Fruit fly (Drosophila melanogaster) whole organism, embryonic: ENCODE data around the gene SoxN.

ENCODE experiments used
- CG10267 ChIP-seq: fragments of 200-800 bp; sonication (Bioruptor generic); optimal IDR thresholded peaks from 2 replicates; lab custom pipeline; 2018; ENCODE audit warnings: missing biosample characterization, mild to moderate bottlenecking, missing genetic modification characterization, moderate library complexity
- CG10959 ChIP-seq: fragments of 200-800 bp; sonication (Bioruptor generic); IDR thresholded peaks from 2 replicates; pipeline ENCODE4 v1.3.6; 2022; ENCODE audit warnings: missing biosample characterization, missing genetic modification characterization
- CG10979 ChIP-seq: fragments of 200-800 bp; sonication (Bioruptor generic); optimal IDR thresholded peaks from 2 replicates; lab custom pipeline; 2018; ENCODE audit warnings: missing biosample characterization, mild to moderate bottlenecking, missing genetic modification characterization, moderate library complexity
- CG11504 ChIP-seq: fragments of 200-800 bp; sonication (Bioruptor generic); optimal IDR thresholded peaks from 3 replicates; lab custom pipeline; 2019; ENCODE audit warnings: missing biosample characterization, mild to moderate bottlenecking, missing genetic modification characterization, moderate library complexity
- CG12391 ChIP-seq: fragments of 200-800 bp; sonication (Bioruptor generic); optimal IDR thresholded peaks from 3 replicates; lab custom pipeline; 2018; ENCODE audit warnings: missing biosample characterization, mild to moderate bottlenecking, missing genetic modification characterization, moderate library complexity
- CG12942 ChIP-seq: fragments of 200-800 bp; sonication (Bioruptor generic); optimal IDR thresholded peaks from 3 replicates; lab custom pipeline; 2016; ENCODE audit warnings: missing biosample characterization, missing genetic modification characterization
- CG15011 ChIP-seq: fragments of 200-800 bp; sonication (Bioruptor generic); optimal IDR thresholded peaks from 3 replicates; lab custom pipeline; 2018; ENCODE audit warnings: missing biosample characterization, mild to moderate bottlenecking, missing genetic modification characterization
- CG16813 ChIP-seq: fragments of 200-800 bp; sonication (Bioruptor generic); IDR thresholded peaks from 3 replicates; pipeline ENCODE4 v1.3.6; 2022; ENCODE audit warnings: missing biosample characterization, missing genetic modification characterization; ENCODE audit not compliant: partially characterized antibody
- CG17361 ChIP-seq: fragments of 200-800 bp; sonication (Bioruptor generic); IDR thresholded peaks from 3 replicates; pipeline ENCODE4 v1.3.6; 2022; ENCODE audit warnings: missing biosample characterization, missing genetic modification characterization
- CG17829 ChIP-seq: fragments of 200-800 bp; optimal IDR thresholded peaks from 2 replicates; lab custom pipeline; 2019; ENCODE audit warnings: missing biosample characterization, mild to moderate bottlenecking, missing genetic modification characterization, moderate library complexity
- CG18011 ChIP-seq: fragments of 200-800 bp; sonication (Bioruptor generic); optimal IDR thresholded peaks from 2 replicates; lab custom pipeline; 2017; ENCODE audit warnings: missing biosample characterization, missing genetic modification characterization, mild to moderate bottlenecking, moderate library complexity, missing genotype
- CG2712 ChIP-seq: fragments of 200-800 bp; optimal IDR thresholded peaks from 3 replicates; lab custom pipeline; 2019; ENCODE audit warnings: missing biosample characterization, mild to moderate bottlenecking, missing genetic modification characterization, moderate library complexity
- CG31224 ChIP-seq: fragments of 200-800 bp; sonication (Bioruptor generic); IDR thresholded peaks from 2 replicates; pipeline ENCODE4 v1.3.6; 2022; ENCODE audit warnings: missing biosample characterization, missing genetic modification characterization
- CG31441 ChIP-seq: fragments of 200-800 bp; sonication (Bioruptor generic); IDR thresholded peaks from 2 replicates; pipeline ENCODE4 v1.3.6; 2022; ENCODE audit warnings: missing biosample characterization, missing genetic modification characterization
- CG34422 ChIP-seq: fragments of 200-800 bp; sonication (Bioruptor generic); IDR thresholded peaks from 3 replicates; pipeline ENCODE4 v1.3.6; 2022; ENCODE audit warnings: missing biosample characterization, missing genetic modification characterization
- CG4282 ChIP-seq: fragments of 200-800 bp; sonication (Bioruptor generic); optimal IDR thresholded peaks from 2 replicates; lab custom pipeline; 2016; ENCODE audit warnings: missing biosample characterization, missing genetic modification characterization
- CG4360 ChIP-seq: fragments of 200-800 bp; sonication (Bioruptor generic); IDR thresholded peaks from 2 replicates; pipeline ENCODE4 v1.3.6; 2022; ENCODE audit warnings: missing biosample characterization, missing genetic modification characterization
- CG4730 ChIP-seq: fragments of 200-800 bp; sonication (Bioruptor generic); IDR thresholded peaks from 2 replicates; pipeline ENCODE4 v1.3.6; 2022; ENCODE audit warnings: missing biosample characterization, missing genetic modification characterization
- CG6854 ChIP-seq: fragments of 200-800 bp; sonication (Bioruptor generic); optimal IDR thresholded peaks from 3 replicates; lab custom pipeline; 2017; ENCODE audit warnings: missing biosample characterization, mild to moderate bottlenecking, missing genetic modification characterization
- CG8089 ChIP-seq: fragments of 200-800 bp; sonication (Bioruptor generic); optimal IDR thresholded peaks from 3 replicates; lab custom pipeline; 2016; ENCODE audit warnings: missing biosample characterization, missing genetic modification characterization
- CG9727 ChIP-seq: fragments of 200-800 bp; sonication (Bioruptor generic); optimal IDR thresholded peaks from 3 replicates; lab custom pipeline; 2017; ENCODE audit warnings: missing biosample characterization, mild to moderate bottlenecking, missing genetic modification characterization
- D ChIP-seq, 2 experiments: fragments of 200-800 bp in 1 of 2; fragments of >200 bp in 1 of 2; sonication (Bioruptor generic) in 1 of 2; optimal IDR thresholded peaks; 2 replicates in 1 of 2; 3 replicates in 1 of 2; lab custom pipeline; 2017; ENCODE audit warnings: mild to moderate bottlenecking in 1 of 2, missing biosample characterization in 1 of 2, missing genetic modification characterization in 1 of 2, missing genetic modification reagents in 1 of 2
- Ets97D ChIP-seq: fragments of 200-800 bp; sonication (Bioruptor generic); optimal IDR thresholded peaks from 3 replicates; lab custom pipeline; 2016; ENCODE audit warnings: missing biosample characterization, missing genetic modification characterization
- Med ChIP-seq: fragments of 200-800 bp; sonication (Bioruptor generic); peaks from one replicate; lab custom pipeline; 2016; ENCODE audit warnings: missing biosample characterization, missing genetic modification characterization, mild to moderate bottlenecking, inconsistent platforms, moderate library complexity
- Taf1 ChIP-seq: fragments of 200-800 bp; sonication (Bioruptor generic); IDR thresholded peaks from 2 replicates; pipeline ENCODE4 v1.3.6; 2022; ENCODE audit warnings: missing biosample characterization, missing genetic modification characterization
- Xbp1 ChIP-seq: fragments of 200-800 bp; sonication (Bioruptor generic); optimal IDR thresholded peaks from 3 replicates; lab custom pipeline; 2016; ENCODE audit warnings: missing biosample characterization, mild to moderate bottlenecking, missing genetic modification characterization
- Xrp1 ChIP-seq: fragments of 200-800 bp; sonication (Bioruptor generic); IDR thresholded peaks from 2 replicates; pipeline ENCODE4 v1.3.6; 2022; ENCODE audit warnings: missing biosample characterization, missing genetic modification characterization
- bab2 ChIP-seq: fragments of 200-800 bp; sonication (Bioruptor generic); optimal IDR thresholded peaks from 2 replicates; lab custom pipeline; 2016; ENCODE audit warnings: missing biosample characterization, missing genetic modification characterization
- bigmax ChIP-seq: fragments of 200-800 bp; sonication (Bioruptor generic); optimal IDR thresholded peaks from 2 replicates; lab custom pipeline; 2018; ENCODE audit warnings: missing biosample characterization, mild to moderate bottlenecking, missing genetic modification characterization
- cad ChIP-seq: fragments of >200 bp; optimal IDR thresholded peaks from 2 replicates; lab custom pipeline; 2017; ENCODE audit warnings: missing biosample characterization, missing genetic modification characterization
- dmrt99B ChIP-seq: fragments of 200-800 bp; sonication (Bioruptor generic); optimal IDR thresholded peaks from 2 replicates; lab custom pipeline; 2018; ENCODE audit warnings: missing biosample characterization, mild to moderate bottlenecking, missing genetic modification characterization, moderate library complexity
- dpn ChIP-seq, 2 experiments: fragments of 200-800 bp; sonication (Bioruptor generic); optimal IDR thresholded peaks; 3 replicates each; lab custom pipeline; 2016; ENCODE audit warnings: missing biosample characterization in 2 of 2, missing genetic modification characterization in 2 of 2
- fd96Cb ChIP-seq: fragments of 200-800 bp; sonication (Bioruptor generic); optimal IDR thresholded peaks from 2 replicates; lab custom pipeline; 2018; ENCODE audit warnings: missing biosample characterization, mild to moderate bottlenecking, missing genetic modification characterization, moderate library complexity
- grau ChIP-seq: fragments of 200-800 bp; optimal IDR thresholded peaks from 3 replicates; lab custom pipeline; 2019; ENCODE audit warnings: missing biosample characterization, mild to moderate bottlenecking, missing genetic modification characterization, moderate library complexity
- her ChIP-seq: fragments of 200-800 bp; sonication (Bioruptor generic); optimal IDR thresholded peaks from 2 replicates; lab custom pipeline; 2016; ENCODE audit warnings: missing biosample characterization, missing genetic modification characterization
- lilli ChIP-seq: fragments of 200-800 bp; sonication (Bioruptor generic); optimal IDR thresholded peaks from 3 replicates; lab custom pipeline; 2016; ENCODE audit warnings: missing biosample characterization, missing genetic modification characterization
- oc ChIP-seq: fragments of 200-800 bp; sonication (Bioruptor generic); optimal IDR thresholded peaks from 2 replicates; lab custom pipeline; 2018; ENCODE audit warnings: missing biosample characterization, mild to moderate bottlenecking, missing genetic modification characterization, moderate library complexity
- pho ChIP-seq: fragments of 200-800 bp; sonication (Bioruptor generic); optimal IDR thresholded peaks from 2 replicates; lab custom pipeline; 2016; ENCODE audit warnings: missing biosample characterization, missing genetic modification characterization
- phol ChIP-seq: fragments of 200-800 bp; sonication (Bioruptor generic); optimal IDR thresholded peaks from 3 replicates; lab custom pipeline; 2018; ENCODE audit warnings: missing biosample characterization, mild to moderate bottlenecking, missing genetic modification characterization, moderate library complexity
- pnt ChIP-seq: fragments of 200-800 bp; sonication (Bioruptor generic); optimal IDR thresholded peaks from 3 replicates; lab custom pipeline; 2016; ENCODE audit warnings: missing biosample characterization, missing genetic modification characterization
- prd ChIP-seq, 3 experiments: fragments of >200 bp in 2 of 3; fragments of 200-800 bp in 1 of 3; sonication (Bioruptor generic) in 1 of 3; optimal IDR thresholded peaks in 2 of 3; IDR thresholded peaks in 1 of 3; 2 replicates in 2 of 3; 3 replicates in 1 of 3; pipeline versions ENCODE4 v1.3.6 to Lab custom; 2017 to 2022; ENCODE audit warnings: missing biosample characterization in 1 of 3, missing genetic modification characterization in 1 of 3
- sens ChIP-seq: fragments of 200-800 bp; sonication (Bioruptor generic); peaks from one replicate; lab custom pipeline; 2016; ENCODE audit warnings: missing biosample characterization, missing genetic modification characterization
- tin ChIP-seq: fragments of 200-800 bp; sonication (Bioruptor generic); optimal IDR thresholded peaks from 3 replicates; lab custom pipeline; 2016; ENCODE audit warnings: missing biosample characterization, missing genetic modification characterization
- twi ChIP-seq: fragments of 200-800 bp; optimal IDR thresholded peaks from 2 replicates; lab custom pipeline; 2019; ENCODE audit warnings: missing biosample characterization, mild to moderate bottlenecking, missing genetic modification characterization, moderate library complexity
- tx ChIP-seq: fragments of 200-800 bp; sonication (Bioruptor generic); optimal IDR thresholded peaks from 2 replicates; lab custom pipeline; 2016; ENCODE audit warnings: missing biosample characterization, missing genetic modification characterization
- unc-4 ChIP-seq: fragments of 200-800 bp; sonication (Bioruptor generic); IDR thresholded peaks from 2 replicates; pipeline ENCODE4 v1.3.6; 2022; ENCODE audit warnings: missing biosample characterization, missing genetic modification characterization; ENCODE audit not compliant: partially characterized antibody
- unpg ChIP-seq: fragments of 200-800 bp; sonication (Bioruptor generic); optimal IDR thresholded peaks from 3 replicates; lab custom pipeline; 2018; ENCODE audit warnings: missing biosample characterization, mild to moderate bottlenecking, missing genetic modification characterization, moderate library complexity
- vfl ChIP-seq: fragments of 200-800 bp; sonication (Bioruptor generic); optimal IDR thresholded peaks from 2 replicates; lab custom pipeline; 2016; ENCODE audit warnings: missing biosample characterization, missing genetic modification characterization
- zen ChIP-seq: fragments of 200-800 bp; sonication (Bioruptor generic); optimal IDR thresholded peaks from 3 replicates; lab custom pipeline; 2018; ENCODE audit warnings: missing biosample characterization, mild to moderate bottlenecking, missing genetic modification characterization, moderate library complexity

SoxN gene

dm6 chr2L:8841490-8842261 lies 16.2 kb downstream of the SoxN start (continued):
- no peak for TF ChIP-seq Taf1 (GFP tag; lab: Robert Waterston, UW)
- TF ChIP-seq CG8089 (GFP tag; lab: Kevin White, UChicago) = no peak
- no peak for TF ChIP-seq bigmax (GFP tag; lab: Kevin White, UChicago)
- TF ChIP-seq fd96Cb (tag; lab: Kevin White, UChicago) = no peak
- peak; percentile 91 for TF ChIP-seq CG4360 (GFP tag; lab: Robert Waterston, UW)
- TF ChIP-seq CG31224 (GFP tag; lab: Robert Waterston, UW) = no peak
- TF ChIP-seq D (optimal IDR thresholded peaks at IDR 0.05; lab: Kevin White, UChicago) = peak; percentile 88
- TF ChIP-seq D (GFP tag; optimal IDR thresholded peaks at IDR 0.05; lab: Kevin White, UChicago) = no peak
- TF ChIP-seq CG4282 (GFP tag; lab: Kevin White, UChicago) = no peak
- TF ChIP-seq dpn (GFP tag; optimal IDR thresholded peaks at IDR 0.05; lab: Kevin White, UChicago) = no peak
- TF ChIP-seq CG15011 (GFP tag; lab: Kevin White, UChicago) = no peak
- no peak for TF ChIP-seq CG6854 (GFP tag; lab: Kevin White, UChicago)
- TF ChIP-seq pnt = no peak
- TF ChIP-seq tx (GFP tag; lab: Kevin White, UChicago) = no peak
- no peak for TF ChIP-seq CG34422
- no peak for TF ChIP-seq her (GFP tag; lab: Kevin White, UChicago)
- TF ChIP-seq bab2 = no peak
- TF ChIP-seq pho (GFP tag; lab: Kevin White, UChicago) = no peak
- no peak for TF ChIP-seq CG18011 (GFP tag; lab: Kevin White, UChicago)
- TF ChIP-seq twi (tag; lab: Kevin White, UChicago) = peak; percentile 50
- TF ChIP-seq unc-4 = no peak

DNA sequence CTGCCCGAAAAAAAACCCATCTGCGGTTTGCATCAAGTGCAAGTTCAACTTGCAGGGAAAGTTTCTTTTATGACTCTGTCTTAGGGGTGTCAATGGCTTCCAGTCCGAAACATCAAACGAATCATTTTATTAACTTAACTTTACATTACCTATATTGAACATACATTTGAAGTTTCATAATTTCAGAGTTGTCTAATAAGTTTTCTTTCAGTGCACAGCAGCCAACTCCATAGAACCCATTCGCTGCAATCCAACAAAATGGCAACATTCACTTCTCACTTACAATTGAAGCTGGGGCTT lies 16.8 kb downstream of the SoxN start:
- TF ChIP-seq Xbp1 (GFP tag; lab: Kevin White, UChicago) (peak; percentile 22), unpg (GFP tag; lab: Kevin White, UChicago) (peak; percentile 2), oc (tag; lab: Kevin White, UChicago) (no peak), zen (peak; percentile 84), sens (GFP tag; lab: Kevin White, UChicago) (peak; percentile 78), CG16813 (no peak), prd (optimal IDR thresholded peaks at IDR 0.05; lab: Kevin White, UChicago) (no peak), prd (GFP tag; IDR thresholded peaks at IDR 0.05; lab: Robert Waterston, UW) (peak; percentile 80), cad (GFP tag; lab: Kevin White, UChicago) (no peak), CG17829 (tag; lab: Kevin White, UChicago) (peak; percentile 15), CG10979 (tag; lab: Kevin White, UChicago) (peak; percentile 47), Ets97D (no peak), vfl (GFP tag; lab: Kevin White, UChicago) (no peak), CG11504 (peak; percentile 18), CG10267 (peak; percentile 38), Xrp1 (peak; percentile 43; the same call in 1 of the 2 replicates), Med (GFP tag; lab: Kevin White, UChicago) (peak; percentile 66), CG9727 (peak; percentile 57), lilli (GFP tag; lab: Kevin White, UChicago) (peak; percentile 1), grau (tag; lab: Kevin White, UChicago) (no peak), dmrt99B (peak; percentile 35), CG10959 (GFP tag; lab: Robert Waterston, UW) (peak; percentile 55), CG17361 (0 out of 3 replicates have a peak, but pooled peaks have one; percentile 29), CG4730 (no peak), CG31441 (GFP tag; lab: Robert Waterston, UW) (0 out of 2 replicates have a peak, but pooled peaks have one; percentile 24), CG12391 (peak; percentile 17), tin (GFP tag; lab: Kevin White, UChicago) (peak; percentile 4), CG2712 (peak; percentile 50), phol (tag; lab: Kevin White, UChicago) (peak; percentile 54), CG12942 (GFP tag; lab: Kevin White, UChicago) (no peak)
